Fruit fly (Drosophila melanogaster) whole organism, prepupa: ENCODE results near the gene Gr93d.
A peak's percentile ranks its signal among the peaks of the same experiment; 100 is the strongest.

Source experiments
- Blimp-1 ChIP-seq: fragments of 200-800 bp; sonication (Bioruptor generic); optimal IDR thresholded peaks from 3 replicates; lab custom pipeline; 2017; ENCODE audit warnings: missing biosample characterization, missing genetic modification characterization, mild to moderate bottlenecking, moderate library complexity, missing genetic modification reagents
- CG10631 ChIP-seq: fragments of 200-800 bp; sonication (Bioruptor generic); optimal IDR thresholded peaks from 2 replicates; lab custom pipeline; 2016; ENCODE audit warnings: missing biosample characterization, missing genetic modification characterization
- CG10669 ChIP-seq: fragments of 200-800 bp; sonication (Bioruptor generic); optimal IDR thresholded peaks from 3 replicates; lab custom pipeline; 2018; ENCODE audit warnings: missing biosample characterization, mild to moderate bottlenecking, missing genetic modification characterization, moderate library complexity
- CG11294 ChIP-seq: fragments of 200-800 bp; sonication (Bioruptor generic); IDR thresholded peaks from 2 replicates; pipeline ENCODE4 v1.3.6; 2022; ENCODE audit warnings: missing biosample characterization, missing genetic modification characterization
- CG15336 ChIP-seq: fragments of 200-800 bp; sonication (Bioruptor generic); IDR thresholded peaks from 2 replicates; pipeline ENCODE4 v1.3.6; 2022; ENCODE audit warnings: missing biosample characterization, missing genetic modification characterization
- CG1621 ChIP-seq: fragments of 200-800 bp; sonication (Bioruptor generic); optimal IDR thresholded peaks from 3 replicates; lab custom pipeline; 2018; ENCODE audit warnings: missing biosample characterization, mild to moderate bottlenecking, missing genetic modification characterization
- CG16779 ChIP-seq: fragments of 200-800 bp; sonication (Bioruptor generic); optimal IDR thresholded peaks from 3 replicates; lab custom pipeline; 2017; ENCODE audit warnings: missing biosample characterization, mild to moderate bottlenecking, missing genetic modification characterization
- CG31627 ChIP-seq: fragments of 200-800 bp; sonication (Bioruptor generic); optimal IDR thresholded peaks from 3 replicates; lab custom pipeline; 2016; ENCODE audit warnings: missing biosample characterization, missing genetic modification characterization
- CG32006 ChIP-seq: fragments of 200-800 bp; sonication (Bioruptor generic); optimal IDR thresholded peaks from 3 replicates; lab custom pipeline; 2017; ENCODE audit warnings: missing biosample characterization, mild to moderate bottlenecking, missing genetic modification characterization
- CG34406 ChIP-seq: fragments of 200-800 bp; sonication (Bioruptor generic); optimal IDR thresholded peaks from 3 replicates; lab custom pipeline; 2016; ENCODE audit warnings: missing biosample characterization, missing genetic modification characterization
- CG3919 ChIP-seq: fragments of 200-800 bp; sonication (Bioruptor generic); optimal IDR thresholded peaks from 3 replicates; lab custom pipeline; 2016; ENCODE audit warnings: missing biosample characterization, missing genetic modification characterization
- CG4318 ChIP-seq: fragments of 200-800 bp; sonication (Bioruptor generic); optimal IDR thresholded peaks from 3 replicates; lab custom pipeline; 2017; ENCODE audit warnings: missing biosample characterization, mild to moderate bottlenecking, missing genetic modification characterization
- CG6163 ChIP-seq: fragments of 200-800 bp; sonication (Bioruptor generic); IDR thresholded peaks from 3 replicates; pipeline ENCODE4 v1.3.6; 2022; ENCODE audit warnings: missing biosample characterization, missing genetic modification characterization
- CG6276 ChIP-seq: fragments of 200-800 bp; sonication (Bioruptor generic); optimal IDR thresholded peaks from 2 replicates; lab custom pipeline; 2017; ENCODE audit warnings: missing biosample characterization, mild to moderate bottlenecking, missing genetic modification characterization
- CG6792 ChIP-seq: fragments of 200-800 bp; sonication (Bioruptor generic); optimal IDR thresholded peaks from 3 replicates; lab custom pipeline; 2016; ENCODE audit warnings: missing biosample characterization, missing genetic modification characterization
- CG6808 ChIP-seq: fragments of 200-800 bp; sonication (Bioruptor generic); optimal IDR thresholded peaks from 3 replicates; lab custom pipeline; 2017; ENCODE audit warnings: missing biosample characterization, missing genetic modification characterization, mild to moderate bottlenecking, moderate library complexity, missing genetic modification reagents
- CG8319 ChIP-seq: fragments of 200-800 bp; sonication (Bioruptor generic); optimal IDR thresholded peaks from 3 replicates; lab custom pipeline; 2016; ENCODE audit warnings: missing biosample characterization, missing genetic modification characterization
- CG8632 ChIP-seq: fragments of 200-800 bp; sonication (Bioruptor generic); optimal IDR thresholded peaks from 3 replicates; lab custom pipeline; 2016; ENCODE audit warnings: missing biosample characterization, missing genetic modification characterization
- CG9139 ChIP-seq: fragments of 200-800 bp; sonication (Bioruptor generic); optimal IDR thresholded peaks from 3 replicates; lab custom pipeline; 2017; ENCODE audit warnings: missing biosample characterization, mild to moderate bottlenecking, missing genetic modification characterization
- Eip75B ChIP-seq: fragments of 200-800 bp; sonication (Bioruptor generic); optimal IDR thresholded peaks from 3 replicates; lab custom pipeline; 2016; ENCODE audit warnings: missing biosample characterization, missing genetic modification characterization
- Eip78C ChIP-seq: fragments of 200-800 bp; sonication (Bioruptor generic); peaks from one replicate; lab custom pipeline; 2016; ENCODE audit warnings: missing biosample characterization, missing genetic modification characterization
- Eip93F ChIP-seq: fragments of 200-800 bp; sonication (Bioruptor generic); optimal IDR thresholded peaks from 2 replicates; lab custom pipeline; 2016; ENCODE audit warnings: missing biosample characterization, mild to moderate bottlenecking, missing genetic modification characterization
- Ets21C ChIP-seq: fragments of 200-800 bp; sonication (Bioruptor generic); optimal IDR thresholded peaks from 3 replicates; lab custom pipeline; 2016; ENCODE audit warnings: missing biosample characterization, missing genetic modification characterization
- Hr38 ChIP-seq: sonication (Bioruptor generic); optimal IDR thresholded peaks from 2 replicates; lab custom pipeline; 2016; ENCODE audit warnings: missing biosample characterization, missing genetic modification characterization
- Hr4 ChIP-seq: fragments of 200-800 bp; sonication (Bioruptor generic); optimal IDR thresholded peaks from 3 replicates; lab custom pipeline; 2016; ENCODE audit warnings: missing biosample characterization, missing genetic modification characterization
- Lpt ChIP-seq: fragments of 200-800 bp; sonication (Bioruptor generic); optimal IDR thresholded peaks from 3 replicates; lab custom pipeline; 2016; ENCODE audit warnings: missing biosample characterization, missing genetic modification characterization
- Met ChIP-seq: fragments of 200-800 bp; sonication (Bioruptor generic); optimal IDR thresholded peaks from 3 replicates; lab custom pipeline; 2016; ENCODE audit warnings: missing biosample characterization, missing genetic modification characterization
- OdsH ChIP-seq: fragments of 200-800 bp; sonication (Bioruptor generic); optimal IDR thresholded peaks from 3 replicates; lab custom pipeline; 2016; ENCODE audit warnings: missing biosample characterization, missing genetic modification characterization
- Smox ChIP-seq: fragments of 200-800 bp; sonication (Bioruptor generic); optimal IDR thresholded peaks from 3 replicates; lab custom pipeline; 2016; ENCODE audit warnings: missing biosample characterization, missing genetic modification characterization
- Sox102F ChIP-seq: fragments of 200-800 bp; sonication (Bioruptor generic); optimal IDR thresholded peaks from 2 replicates; lab custom pipeline; 2016; ENCODE audit warnings: missing biosample characterization, mild to moderate bottlenecking, missing genetic modification characterization
- Sox14 ChIP-seq: fragments of 200-800 bp; sonication (Bioruptor generic); optimal IDR thresholded peaks from 3 replicates; lab custom pipeline; 2016; ENCODE audit warnings: missing biosample characterization, missing genetic modification characterization
- achi ChIP-seq: fragments of 200-800 bp; sonication (Bioruptor generic); optimal IDR thresholded peaks from 3 replicates; lab custom pipeline; 2016; ENCODE audit warnings: missing biosample characterization, missing genetic modification characterization
- acj6 ChIP-seq: fragments of 200-800 bp; sonication (Bioruptor generic); optimal IDR thresholded peaks from 3 replicates; lab custom pipeline; 2016; ENCODE audit warnings: missing biosample characterization, missing genetic modification characterization
- cyc ChIP-seq: fragments of 200-800 bp; sonication (Bioruptor generic); optimal IDR thresholded peaks from 3 replicates; lab custom pipeline; 2016; ENCODE audit warnings: missing biosample characterization, missing genetic modification characterization
- dac ChIP-seq: fragments of 200-800 bp; sonication (Bioruptor generic); optimal IDR thresholded peaks from 2 replicates; lab custom pipeline; 2017; ENCODE audit warnings: missing biosample characterization, mild to moderate bottlenecking, missing genetic modification characterization
- eg ChIP-seq: fragments of 200-800 bp; sonication (Bioruptor generic); IDR thresholded peaks from 3 replicates; pipeline ENCODE4 v1.3.6; 2022; ENCODE audit warnings: missing biosample characterization, missing genetic modification characterization
- esn ChIP-seq: fragments of 200-800 bp; sonication (Bioruptor generic); optimal IDR thresholded peaks from 2 replicates; lab custom pipeline; 2016; ENCODE audit warnings: missing biosample characterization, mild to moderate bottlenecking, missing genetic modification characterization, moderate library complexity
- fd59A ChIP-seq: fragments of 200-800 bp; sonication (Bioruptor generic); optimal IDR thresholded peaks from 2 replicates; lab custom pipeline; 2017; ENCODE audit warnings: missing biosample characterization, mild to moderate bottlenecking, missing genetic modification characterization, missing genetic modification reagents
- net ChIP-seq: fragments of 200-800 bp; sonication (Bioruptor generic); optimal IDR thresholded peaks from 3 replicates; lab custom pipeline; 2016; ENCODE audit warnings: missing biosample characterization, missing genetic modification characterization
- salr ChIP-seq, 2 experiments: fragments of 200-800 bp; sonication (Bioruptor generic); optimal IDR thresholded peaks; 3 replicates each; lab custom pipeline; 2016 to 2018; ENCODE audit warnings: missing biosample characterization in 2 of 2, missing genetic modification characterization in 2 of 2, mild to moderate bottlenecking in 1 of 2
- spab ChIP-seq: fragments of 200-800 bp; sonication (Bioruptor generic); optimal IDR thresholded peaks from 2 replicates; lab custom pipeline; 2017; ENCODE audit warnings: missing biosample characterization, mild to moderate bottlenecking, missing genetic modification characterization, missing genetic modification reagents
- ss ChIP-seq, 2 experiments: fragments of 200-800 bp; sonication (Bioruptor generic); optimal IDR thresholded peaks; 2 replicates in 1 of 2; 3 replicates in 1 of 2; lab custom pipeline; 2017 to 2018; ENCODE audit warnings: mild to moderate bottlenecking in 2 of 2, missing biosample characterization in 2 of 2, missing genetic modification characterization in 2 of 2, moderate library complexity in 1 of 2
- vri ChIP-seq: fragments of 200-800 bp; sonication (Bioruptor generic); optimal IDR thresholded peaks from 3 replicates; lab custom pipeline; 2016; ENCODE audit warnings: missing biosample characterization, mild to moderate bottlenecking, missing genetic modification characterization

Gr93d gene

DNA sequence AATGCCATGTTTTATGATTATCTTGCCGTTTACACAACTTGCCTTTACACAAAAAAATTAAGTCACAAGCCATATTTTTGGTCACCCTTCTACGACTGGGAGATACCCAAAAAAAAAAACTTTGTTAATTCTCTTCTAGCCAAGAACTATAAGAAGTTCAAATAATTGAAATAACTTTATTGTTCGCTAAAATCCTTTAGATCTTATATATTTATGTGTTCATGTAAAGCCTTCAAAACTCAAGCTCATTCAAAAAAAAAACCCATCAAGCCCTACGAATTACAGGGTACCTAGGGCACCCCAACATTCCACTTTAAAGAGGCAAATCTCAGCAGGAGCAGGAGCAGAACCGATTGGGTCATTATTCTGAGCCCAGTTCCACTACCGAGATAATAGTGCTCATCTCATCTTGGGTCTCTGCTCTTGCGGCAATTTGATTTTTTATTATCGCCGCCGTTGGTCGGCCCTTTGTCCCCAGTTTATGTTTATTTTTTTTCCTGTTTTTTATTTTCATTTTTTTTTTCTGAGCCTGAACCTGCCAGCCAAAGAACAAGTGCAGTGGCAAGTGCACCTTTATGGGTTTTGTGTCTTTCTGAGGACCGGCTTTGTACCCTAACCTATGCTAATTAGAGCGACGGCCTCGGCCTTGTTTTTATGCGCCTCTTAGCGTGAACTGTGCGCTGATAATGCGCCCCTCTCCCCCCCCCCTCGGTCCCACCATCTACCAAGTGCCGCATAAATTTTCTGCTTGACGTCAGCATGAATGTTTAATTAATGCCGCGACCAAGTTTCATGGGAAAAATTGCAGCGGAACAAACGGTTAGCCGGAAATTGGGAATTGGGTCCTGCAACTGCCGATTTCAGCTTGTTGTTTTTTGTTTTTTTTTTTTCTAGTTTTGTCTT, 4.7 kb downstream of the Gr93d start (continued):
- TF ChIP-seq Eip78C (GFP tag; lab: Kevin White, UChicago) (peak; percentile 70), achi (GFP tag; lab: Kevin White, UChicago) (peak; percentile 1), CG3919 (GFP tag; lab: Kevin White, UChicago) (peak; percentile 14), CG9139 (GFP tag; lab: Kevin White, UChicago) (peak; percentile 3), Blimp-1 (GFP tag; lab: Kevin White, UChicago) (no peak), CG8632 (GFP tag; lab: Kevin White, UChicago) (no peak), net (no peak), CG1621 (tag; lab: Kevin White, UChicago) (no peak), eg (GFP tag; lab: Robert Waterston, UW) (no peak), CG6163 (GFP tag; lab: Robert Waterston, UW) (peak; percentile 17; the same call in 1 of the 3 replicates), spab (GFP tag; lab: Kevin White, UChicago) (peak; percentile 0), CG10631 (GFP tag; lab: Kevin White, UChicago) (peak; percentile 10), salr (GFP tag; optimal IDR thresholded peaks at IDR 0.05; lab: Kevin White, UChicago) (no peak), Hr4 (GFP tag; lab: Kevin White, UChicago) (no peak), cyc (GFP tag; lab: Kevin White, UChicago) (peak; percentile 33), Ets21C (no peak), dac (GFP tag; lab: Kevin White, UChicago) (no peak), CG6792 (GFP tag; lab: Kevin White, UChicago) (peak; percentile 30), esn (GFP tag; lab: Kevin White, UChicago) (peak; percentile 44)
- TF ChIP-seq, all 60 proteins: peak for 24

- TF ChIP-seq CG32006 (GFP tag; lab: Kevin White, UChicago) (no peak), vri (peak; percentile 49), CG4318 (GFP tag; lab: Kevin White, UChicago) (no peak), Eip78C (GFP tag; lab: Kevin White, UChicago) (peak; percentile 17)
Observed at dm6 chr3R:21840432-21840831, 6.0 kb downstream of the Gr93d start.

DNA sequence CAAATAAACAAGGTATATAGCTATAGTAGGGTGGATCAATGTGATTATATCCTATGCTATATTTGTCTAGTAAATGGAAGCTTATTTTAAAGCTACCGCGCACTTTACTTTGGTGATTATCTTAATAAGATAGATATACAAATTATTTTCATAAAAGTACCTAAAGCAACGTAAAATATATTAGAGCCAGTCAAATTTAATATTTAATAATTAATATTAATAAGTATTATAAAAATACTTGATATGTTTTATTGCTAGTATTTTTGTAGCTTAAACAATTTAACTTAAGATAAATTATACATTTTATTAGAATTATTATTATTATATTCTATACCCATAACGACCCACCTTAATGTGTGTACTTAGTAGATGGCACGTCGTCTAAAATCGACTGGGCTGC, 6.8 kb downstream of the Gr93d start:
- TF ChIP-seq Ets21C (no peak), Met (GFP tag; lab: Kevin White, UChicago) (peak; percentile 24), Sox102F (no peak), Eip93F (GFP tag; lab: Kevin White, UChicago) (no peak), salr (GFP tag; optimal IDR thresholded peaks at IDR 0.05; lab: Kevin White, UChicago) (peak; percentile 42 to 78), Sox14 (GFP tag; lab: Kevin White, UChicago) (no peak), cyc (GFP tag; lab: Kevin White, UChicago) (no peak), CG34406 (peak; percentile 86), Blimp-1 (GFP tag; lab: Kevin White, UChicago) (peak; percentile 12), fd59A (GFP tag; lab: Kevin White, UChicago) (peak; percentile 17), CG6276 (GFP tag; lab: Kevin White, UChicago) (peak; percentile 88), CG10669 (GFP tag; lab: Kevin White, UChicago) (peak; percentile 74), acj6 (GFP tag; lab: Kevin White, UChicago) (peak; percentile 72), Lpt (GFP tag; lab: Kevin White, UChicago) (peak; percentile 26), Hr4 (GFP tag; lab: Kevin White, UChicago) (peak; percentile 21), CG31627 (peak; percentile 23), CG6792 (GFP tag; lab: Kevin White, UChicago) (peak; percentile 12), ss (GFP tag; optimal IDR thresholded peaks at IDR 0.05; lab: Kevin White, UChicago) (peak; percentile 75 to 88), Hr38 (GFP tag; lab: Kevin White, UChicago) (no peak), CG6808 (GFP tag; lab: Kevin White, UChicago) (peak; percentile 79), CG16779 (tag; lab: Kevin White, UChicago) (peak; percentile 35), vri (no peak), CG1621 (tag; lab: Kevin White, UChicago) (peak; percentile 10), esn (GFP tag; lab: Kevin White, UChicago) (peak; percentile 64), OdsH (GFP tag; lab: Kevin White, UChicago) (peak; percentile 69), CG32006 (GFP tag; lab: Kevin White, UChicago) (peak; percentile 79), CG3919 (GFP tag; lab: Kevin White, UChicago) (peak; percentile 68), CG11294 (no peak), Smox (GFP tag; lab: Kevin White, UChicago) (peak; percentile 41), CG9139 (GFP tag; lab: Kevin White, UChicago) (peak; percentile 69), CG8319 (GFP tag; lab: Kevin White, UChicago) (peak; percentile 16), CG8632 (GFP tag; lab: Kevin White, UChicago) (peak; percentile 87), CG15336 (peak; percentile 79), Eip75B (GFP tag; lab: Kevin White, UChicago) (peak; percentile 18)
